Worm (Caenorhabditis elegans) whole organism, mixed stage, embryonic: ENCODE results near the gene T22F7.3.

ENCODE experiments used
- bed-3 ChIP-seq: fragments of 200-800 bp; sonication (Bioruptor generic); optimal IDR thresholded peaks from 3 replicates; lab custom pipeline; 2018; ENCODE audit warnings: mild to moderate bottlenecking, missing genetic modification characterization, moderate library complexity, missing compliant biosample characterization
- blmp-1 ChIP-seq: fragments of 150-350 bp; optimal IDR thresholded peaks from 2 replicates; lab custom pipeline; 2014; ENCODE audit warnings: missing biosample characterization, missing genetic modification characterization
- ceh-43 ChIP-seq: fragments of 200-800 bp; sonication (Bioruptor generic); optimal IDR thresholded peaks from 2 replicates; lab custom pipeline; 2018; ENCODE audit warnings: mild to moderate bottlenecking, missing genetic modification characterization, moderate library complexity, missing compliant biosample characterization
- ceh-83 ChIP-seq: fragments of 200-800 bp; sonication (Bioruptor generic); optimal IDR thresholded peaks from 2 replicates; lab custom pipeline; 2018; ENCODE audit warnings: mild to moderate bottlenecking, missing genetic modification characterization, missing compliant biosample characterization
- ces-1 ChIP-seq: fragments of 150-350 bp; optimal IDR thresholded peaks from 2 replicates; lab custom pipeline; 2014; ENCODE audit warnings: missing biosample characterization, missing genetic modification reagents, missing genetic modification characterization
- drap-1 ChIP-seq: fragments of 200-800 bp; sonication (Bioruptor generic); optimal IDR thresholded peaks from 3 replicates; lab custom pipeline; 2018; ENCODE audit warnings: mild to moderate bottlenecking, missing genetic modification characterization, missing compliant biosample characterization
- ham-2 ChIP-seq: fragments of 200-800 bp; sonication (Bioruptor generic); optimal IDR thresholded peaks from 2 replicates; lab custom pipeline; 2018; ENCODE audit warnings: mild to moderate bottlenecking, missing genetic modification characterization, missing compliant biosample characterization
- lsy-2 ChIP-seq: fragments of 150-350 bp; optimal IDR thresholded peaks from 2 replicates; lab custom pipeline; 2014; ENCODE audit warnings: missing biosample characterization, missing genetic modification characterization
- mab-5 ChIP-seq: fragments of 150-350 bp; optimal IDR thresholded peaks from 2 replicates; lab custom pipeline; 2014; ENCODE audit warnings: missing biosample characterization, missing genetic modification characterization
- mls-2 ChIP-seq: sonication (generic microtip); optimal IDR thresholded peaks from 2 replicates; lab custom pipeline; 2016; ENCODE audit warnings: mild to moderate bottlenecking, missing genetic modification characterization, moderate library complexity, missing compliant biosample characterization
- pha-4 ChIP-seq: fragments of 150-350 bp; optimal IDR thresholded peaks from 2 replicates; lab custom pipeline; 2018; ENCODE audit warnings: missing biosample characterization, missing genetic modification reagents, missing genetic modification characterization
- sem-2 ChIP-seq: fragments of 200-800 bp; sonication (Bioruptor generic); optimal IDR thresholded peaks from 2 replicates; lab custom pipeline; 2018; ENCODE audit warnings: mild to moderate bottlenecking, missing genetic modification characterization, missing compliant biosample characterization
- snpc-4 ChIP-seq: fragments of 150-350 bp; optimal IDR thresholded peaks from 2 replicates; lab custom pipeline; 2014; ENCODE audit warnings: missing biosample characterization, missing genetic modification characterization
- sptf-1 ChIP-seq: sonication (generic microtip); optimal IDR thresholded peaks from 2 replicates; lab custom pipeline; 2017; ENCODE audit warnings: mild to moderate bottlenecking, missing genetic modification characterization, moderate library complexity, missing compliant biosample characterization
- tbx-8 ChIP-seq: fragments of 200-800 bp; sonication (Bioruptor generic); optimal IDR thresholded peaks from 2 replicates; lab custom pipeline; 2018; ENCODE audit warnings: mild to moderate bottlenecking, missing genetic modification characterization, moderate library complexity, missing compliant biosample characterization
- unc-62 ChIP-seq: fragments of 150-350 bp; optimal IDR thresholded peaks from 2 replicates; lab custom pipeline; 2014; ENCODE audit warnings: missing biosample characterization, missing genetic modification reagents, missing genetic modification characterization
- ztf-11 ChIP-seq: fragments of 150-350 bp; optimal IDR thresholded peaks from 2 replicates; lab custom pipeline; 2014; ENCODE audit warnings: missing biosample characterization, missing genetic modification characterization

The T22F7.3 gene

DNA sequence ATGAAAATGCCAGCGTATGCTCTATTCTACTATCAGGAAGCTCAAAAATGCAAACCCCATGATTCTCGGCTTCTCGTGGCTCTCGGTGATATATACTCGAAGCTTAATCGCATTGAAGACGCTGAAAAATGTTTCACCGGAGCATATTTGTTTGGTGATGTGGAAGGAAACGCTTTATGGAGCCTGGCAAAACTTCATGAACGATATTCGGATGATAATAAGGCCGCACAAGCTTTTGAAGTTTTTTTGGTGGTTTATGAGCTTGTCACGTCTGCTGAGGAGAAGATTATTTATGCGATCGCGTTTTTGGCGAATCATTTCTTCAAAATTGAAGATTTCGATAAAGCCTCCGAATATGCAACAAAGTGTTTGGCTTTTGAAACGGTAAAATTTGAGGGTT is 42.6 kb downstream of the T22F7.3 start:
- TF ChIP-seq ham-2 = no peak
- TF ChIP-seq sem-2 (GFP tag; lab: Kevin White, UChicago) = no peak
- no peak for TF ChIP-seq ztf-11 (tag; lab: Kevin White, UChicago)

DNA sequence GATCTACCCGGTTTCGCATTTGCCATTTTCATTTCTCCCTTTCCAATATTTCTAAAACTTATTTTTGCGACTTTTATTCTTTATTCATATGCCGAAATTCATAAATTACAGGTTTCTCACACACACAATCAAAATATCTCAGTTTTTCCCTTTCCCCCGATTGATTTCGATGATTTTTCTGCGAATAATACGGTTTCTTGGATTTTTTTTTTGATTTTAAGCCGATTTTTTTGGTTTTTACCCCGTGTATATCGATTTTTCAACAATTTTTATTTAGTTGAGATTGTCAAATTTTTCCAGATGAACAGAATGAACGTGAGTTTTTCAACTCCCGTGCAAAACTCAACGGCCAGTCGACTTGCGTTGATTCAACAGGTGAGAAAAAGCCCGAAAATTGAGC is 48.7 kb downstream of the T22F7.3 start, which contains the start of gene mat-3:
Gene mat-3, plus strand, starts transcription at position 301 of the 400 bp plus-strand sequence.
- TF ChIP-seq tbx-8 (GFP tag; lab: Kevin White, UChicago) (no peak), sptf-1 (no peak), ham-2 (no peak), mab-5 (tag; lab: Kevin White, UChicago) (no peak), snpc-4 (tag; lab: Kevin White, UChicago) (no peak), bed-3 (no peak), ceh-83 (GFP tag; lab: Kevin White, UChicago) (no peak), ceh-43 (GFP tag; lab: Kevin White, UChicago) (no peak), lsy-2 (tag; lab: Kevin White, UChicago) (no peak), drap-1 (no peak), unc-62 (GFP tag; lab: Kevin White, UChicago) (no peak), blmp-1 (tag; lab: Kevin White, UChicago) (no peak), mls-2 (tag; lab: Kevin White, UChicago) (no peak)

- TF ChIP-seq pha-4 = no peak
- no peak for TF ChIP-seq sptf-1
- TF ChIP-seq ces-1 = peak; percentile 25
- TF ChIP-seq, all 35 proteins: peak for 1
Observed at ce11 chrIII:471644-472401, 52.0 kb downstream of the T22F7.3 start, which contains the start of the genes magu-1 and nemp-1. Gene magu-1 (minus strand): TSS chrIII:471702. Gene nemp-1 (plus strand): TSS chrIII:472317.
